Worm (Caenorhabditis elegans) whole organism, L4 larva: ENCODE measurements around the gene C50B6.1.

Experiments used
- aly-2 ChIP-seq: sonication (generic microtip); optimal IDR thresholded peaks from 2 replicates; lab custom pipeline; 2018; ENCODE audit warnings: missing biosample characterization, missing genetic modification characterization
- ceh-82 ChIP-seq: sonication (generic microtip); optimal IDR thresholded peaks from 2 replicates; lab custom pipeline; 2017; ENCODE audit warnings: missing biosample characterization, missing genetic modification characterization
- dpl-1 ChIP-seq: fragments of 150-350 bp; optimal IDR thresholded peaks from 2 replicates; lab custom pipeline; 2014; ENCODE audit warnings: missing biosample characterization, missing genetic modification reagents, missing genetic modification characterization
- dve-1 ChIP-seq: sonication (generic microtip); optimal IDR thresholded peaks from 2 replicates; lab custom pipeline; 2017; ENCODE audit warnings: antibody characterized with exemption, mild to moderate bottlenecking, missing genetic modification characterization, missing compliant biosample characterization; ENCODE audit not compliant: insufficient read depth
- lin-13 ChIP-seq: fragments of 150-350 bp; optimal IDR thresholded peaks from 2 replicates; lab custom pipeline; 2014; ENCODE audit warnings: missing biosample characterization, missing genetic modification reagents, missing genetic modification characterization
- nhr-111 ChIP-seq: fragments of 200-800 bp; sonication (Bioruptor generic); optimal IDR thresholded peaks from 2 replicates; lab custom pipeline; 2018; ENCODE audit warnings: mild to moderate bottlenecking, missing genetic modification characterization, missing compliant biosample characterization
- pqm-1 ChIP-seq: sonication (generic microtip); optimal IDR thresholded peaks from 2 replicates; lab custom pipeline; 2017; ENCODE audit warnings: missing biosample characterization, missing genetic modification characterization
- saeg-2 ChIP-seq: fragments of 200-800 bp; sonication (Bioruptor generic); IDR thresholded peaks from 2 replicates; pipeline ENCODE4 v1.3.6; 2022; ENCODE audit warnings: missing genetic modification reagents, missing genetic modification characterization, missing compliant biosample characterization
- snpc-4 ChIP-seq: fragments of 150-350 bp; optimal IDR thresholded peaks from 2 replicates; lab custom pipeline; 2014; ENCODE audit warnings: missing biosample characterization, missing genetic modification characterization
- spr-3 ChIP-seq: fragments of 200-800 bp; sonication (Bioruptor generic); optimal IDR thresholded peaks from 2 replicates; lab custom pipeline; 2018; ENCODE audit warnings: mild to moderate bottlenecking, missing genetic modification characterization, missing compliant biosample characterization
- unc-62 ChIP-seq, 3 experiments: fragments of 150-350 bp in 1 of 3; sonication (generic microtip); optimal IDR thresholded peaks in 2 of 3; peaks in 1 of 3; 1 replicate in 1 of 3; 2 replicates in 2 of 3; lab custom pipeline; 2014 to 2017; ENCODE audit warnings: missing biosample characterization in 3 of 3, missing genetic modification characterization in 3 of 3, missing genetic modification reagents in 3 of 3, missing genotype in 1 of 3
- zag-1 ChIP-seq: fragments of 150-350 bp; optimal IDR thresholded peaks from 2 replicates; lab custom pipeline; 2014; ENCODE audit warnings: missing biosample characterization, missing genetic modification characterization
- zfp-3 ChIP-seq: fragments of 200-800 bp; sonication (Bioruptor generic); conservative IDR thresholded peaks from 2 replicates; pipeline ENCODE4 v1.3.6; 2022; ENCODE audit warnings: missing genetic modification reagents, missing genetic modification characterization, missing compliant biosample characterization
- zip-2 ChIP-seq: fragments of 150-350 bp; optimal IDR thresholded peaks from 2 replicates; lab custom pipeline; 2014; ENCODE audit warnings: missing biosample characterization, missing genetic modification characterization

DNA sequence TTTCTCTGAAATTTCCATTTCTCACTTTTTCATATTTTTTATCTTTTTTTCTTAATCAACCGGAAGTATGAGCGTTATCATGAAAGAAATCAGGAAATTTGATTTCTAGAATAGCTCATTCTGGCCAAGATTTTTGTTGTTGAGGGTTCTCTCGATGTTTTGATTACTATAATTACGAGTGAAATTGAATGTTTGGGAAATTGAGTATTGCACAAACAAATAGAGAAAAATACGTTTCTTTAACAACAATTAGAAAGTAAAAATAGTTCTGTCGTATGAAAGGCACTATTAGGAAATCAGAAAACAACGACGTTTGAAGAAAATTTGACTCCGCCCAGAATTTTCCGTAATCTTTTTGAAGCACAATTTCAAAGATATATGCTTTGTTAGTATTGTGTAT lies 9.3 kb upstream of the C50B6.1 start:
- TF ChIP-seq lin-13 (GFP tag; lab: Kevin White, UChicago) (no peak), unc-62 (GFP tag; optimal IDR thresholded peaks at IDR 0.05 in 1 of 2; lab: Kevin White, UChicago) (no peak), unc-62 (tag; optimal IDR thresholded peaks at IDR 0.05; lab: Kevin White, UChicago) (no peak), ceh-82 (tag; lab: Kevin White, UChicago) (no peak), saeg-2 (GFP tag; lab: Robert Waterston, UW) (no peak), zag-1 (no peak), aly-2 (tag; lab: Kevin White, UChicago) (no peak), dpl-1 (GFP tag; lab: Kevin White, UChicago) (no peak), nhr-111 (GFP tag; lab: Kevin White, UChicago) (no peak), zip-2 (tag; lab: Kevin White, UChicago) (no peak), pqm-1 (tag; lab: Kevin White, UChicago) (no peak), dve-1 (tag; lab: Kevin White, UChicago) (no peak), spr-3 (GFP tag; lab: Kevin White, UChicago) (no peak), snpc-4 (tag; lab: Kevin White, UChicago) (no peak), zfp-3 (GFP tag; lab: Robert Waterston, UW) (no peak)
